Worm (Caenorhabditis elegans) whole organism, L4 larva: ENCODE data around the gene R02F11.9.
A peak's percentile ranks its signal among the peaks of the same experiment; 100 is the strongest.

Experiments
- F37D6.2 ChIP-seq: sonication (generic microtip); optimal IDR thresholded peaks from 2 replicates; lab custom pipeline; 2016; ENCODE audit warnings: mild to moderate bottlenecking, missing genetic modification characterization, missing compliant biosample characterization
- F44E2.7 ChIP-seq: fragments of 200-800 bp; sonication (Bioruptor generic); IDR thresholded peaks from 2 replicates; pipeline ENCODE4 v2.1.2; 2022; ENCODE audit warnings: missing genetic modification characterization, missing compliant biosample characterization
- T20F7.1 ChIP-seq: fragments of 200-800 bp; sonication (Bioruptor generic); optimal IDR thresholded peaks from 2 replicates; lab custom pipeline; 2018; ENCODE audit warnings: mild to moderate bottlenecking, missing genetic modification characterization, missing compliant biosample characterization
- T26A8.4 ChIP-seq: fragments of 200-800 bp; sonication (Bioruptor generic); IDR thresholded peaks from 2 replicates; pipeline ENCODE4 v1.3.6; 2022; ENCODE audit warnings: missing genetic modification characterization, missing compliant biosample characterization
- Y105C5A.15 ChIP-seq: fragments of 200-800 bp; sonication (Bioruptor generic); IDR thresholded peaks from 2 replicates; pipeline ENCODE4 v1.3.6; 2022; ENCODE audit warnings: missing genetic modification characterization, missing compliant biosample characterization
- ZK546.5 ChIP-seq, 2 experiments: sonication (generic microtip); optimal IDR thresholded peaks; 2 replicates each; lab custom pipeline; 2017; ENCODE audit warnings: missing biosample characterization in 2 of 2, missing genetic modification characterization in 2 of 2
- aha-1 ChIP-seq: fragments of 150-350 bp; peaks from one replicate; lab custom pipeline; 2014; ENCODE audit warnings: missing biosample characterization, missing genetic modification characterization
- ama-1 ChIP-seq: fragments of 150-350 bp; optimal IDR thresholded peaks from 2 replicates; lab custom pipeline; 2014; ENCODE audit warnings: inconsistent platforms, mixed read lengths
- ceh-28 ChIP-seq: fragments of 150-350 bp; optimal IDR thresholded peaks from 2 replicates; lab custom pipeline; 2014; ENCODE audit warnings: missing biosample characterization, missing genetic modification reagents, missing genetic modification characterization
- ceh-32 ChIP-seq: sonication (generic microtip); optimal IDR thresholded peaks from 2 replicates; lab custom pipeline; 2016; ENCODE audit warnings: mild to moderate bottlenecking, missing genetic modification characterization, missing compliant biosample characterization; ENCODE audit not compliant: poor library complexity
- ceh-62 ChIP-seq: sonication (generic microtip); optimal IDR thresholded peaks from 2 replicates; lab custom pipeline; 2017; ENCODE audit warnings: missing biosample characterization, missing genetic modification characterization
- ceh-82 ChIP-seq: sonication (generic microtip); optimal IDR thresholded peaks from 2 replicates; lab custom pipeline; 2017; ENCODE audit warnings: missing biosample characterization, missing genetic modification characterization
- dmd-6 ChIP-seq: fragments of 200-800 bp; sonication (Bioruptor generic); IDR thresholded peaks from 2 replicates; pipeline ENCODE4 v1.3.6; 2022; ENCODE audit warnings: missing genetic modification reagents, missing genetic modification characterization, missing compliant biosample characterization
- hlh-11 ChIP-seq: fragments of 200-800 bp; sonication (Bioruptor generic); optimal IDR thresholded peaks from 2 replicates; lab custom pipeline; 2018; ENCODE audit warnings: mild to moderate bottlenecking, missing genetic modification characterization, missing compliant biosample characterization
- hmg-1.1 ChIP-seq: fragments of 200-800 bp; sonication (Bioruptor generic); IDR thresholded peaks from 2 replicates; pipeline ENCODE4 v1.3.6; 2022; ENCODE audit warnings: missing genetic modification reagents, missing genetic modification characterization, missing compliant biosample characterization
- jun-1 ChIP-seq: fragments of 150-350 bp; optimal IDR thresholded peaks from 2 replicates; lab custom pipeline; 2014; ENCODE audit warnings: missing biosample characterization, missing genetic modification reagents, missing genetic modification characterization
- lin-13 ChIP-seq: fragments of 150-350 bp; optimal IDR thresholded peaks from 2 replicates; lab custom pipeline; 2014; ENCODE audit warnings: missing biosample characterization, missing genetic modification reagents, missing genetic modification characterization
- lin-29 ChIP-seq: fragments of 200-800 bp; sonication (Bioruptor generic); IDR thresholded peaks from 2 replicates; pipeline ENCODE4 v1.3.6; 2022; ENCODE audit warnings: missing genetic modification reagents, missing genetic modification characterization, missing compliant biosample characterization
- lin-38 ChIP-seq: fragments of 200-800 bp; sonication (Bioruptor generic); IDR thresholded peaks from 2 replicates; pipeline ENCODE4 v1.3.6; 2022; ENCODE audit warnings: missing genetic modification reagents, missing genetic modification characterization, missing compliant biosample characterization
- lir-3 ChIP-seq: sonication (generic microtip); optimal IDR thresholded peaks from 2 replicates; lab custom pipeline; 2016; ENCODE audit warnings: mild to moderate bottlenecking, missing genetic modification characterization, missing compliant biosample characterization
- mes-2 ChIP-seq: sonication (generic microtip); optimal IDR thresholded peaks from 2 replicates; lab custom pipeline; 2016; ENCODE audit warnings: missing genotype, mild to moderate bottlenecking, missing genetic modification characterization, missing compliant biosample characterization; ENCODE audit not compliant: poor library complexity, severe bottlenecking
- mxl-2 ChIP-seq: fragments of 200-800 bp; sonication (Bioruptor generic); conservative IDR thresholded peaks from 2 replicates; pipeline ENCODE4 v1.3.6; 2022; ENCODE audit warnings: missing genetic modification reagents, missing genetic modification characterization, missing compliant biosample characterization
- nhr-111 ChIP-seq: fragments of 200-800 bp; sonication (Bioruptor generic); optimal IDR thresholded peaks from 2 replicates; lab custom pipeline; 2018; ENCODE audit warnings: mild to moderate bottlenecking, missing genetic modification characterization, missing compliant biosample characterization
- nhr-237 ChIP-seq: sonication (generic microtip); optimal IDR thresholded peaks from 2 replicates; lab custom pipeline; 2017; ENCODE audit warnings: missing biosample characterization, missing genetic modification characterization
- nhr-48 ChIP-seq: sonication (generic microtip); optimal IDR thresholded peaks from 2 replicates; lab custom pipeline; 2016; ENCODE audit warnings: mild to moderate bottlenecking, missing genetic modification characterization, missing compliant biosample characterization
- nhr-6 ChIP-seq: fragments of 150-350 bp; optimal IDR thresholded peaks from 2 replicates; lab custom pipeline; 2014; ENCODE audit warnings: missing biosample characterization, missing genetic modification characterization
- pha-4 ChIP-seq, 2 experiments: fragments of 150-350 bp in 1 of 2; fragments of 200-800 bp in 1 of 2; sonication (Bioruptor generic) in 1 of 2; IDR thresholded peaks in 1 of 2; optimal IDR thresholded peaks in 1 of 2; 2 replicates each; pipeline versions ENCODE4 v1.3.6 to Lab custom; 2014 to 2022; ENCODE audit warnings: missing genetic modification characterization in 2 of 2, missing genetic modification reagents in 2 of 2, missing biosample characterization in 1 of 2, missing compliant biosample characterization in 1 of 2
- pqm-1 ChIP-seq: sonication (generic microtip); optimal IDR thresholded peaks from 2 replicates; lab custom pipeline; 2017; ENCODE audit warnings: missing biosample characterization, missing genetic modification characterization
- rbr-2 ChIP-seq: sonication (generic microtip); optimal IDR thresholded peaks from 2 replicates; lab custom pipeline; 2016; ENCODE audit warnings: missing genotype, missing genetic modification characterization, missing compliant biosample characterization
- skn-1 ChIP-seq: fragments of 150-350 bp; optimal IDR thresholded peaks from 2 replicates; lab custom pipeline; 2014; ENCODE audit warnings: missing biosample characterization, missing genetic modification characterization
- snpc-1.2 ChIP-seq: fragments of 200-800 bp; sonication (Bioruptor generic); IDR thresholded peaks from 2 replicates; pipeline ENCODE4 v1.3.6; 2022; ENCODE audit warnings: missing genetic modification reagents, missing genetic modification characterization, missing compliant biosample characterization
- snpc-4 ChIP-seq: fragments of 150-350 bp; optimal IDR thresholded peaks from 2 replicates; lab custom pipeline; 2014; ENCODE audit warnings: missing biosample characterization, missing genetic modification characterization
- tag-97 ChIP-seq: fragments of 200-800 bp; sonication (Bioruptor generic); IDR thresholded peaks from 2 replicates; pipeline ENCODE4 v1.3.6; 2022; ENCODE audit warnings: missing genetic modification characterization, missing compliant biosample characterization
- vab-7 ChIP-seq: fragments of 200-800 bp; sonication (Bioruptor generic); IDR thresholded peaks from 2 replicates; pipeline ENCODE4 v1.3.6; 2022; ENCODE audit warnings: missing genetic modification reagents, missing genetic modification characterization, missing compliant biosample characterization
- zfp-2 ChIP-seq: sonication (generic microtip); optimal IDR thresholded peaks from 2 replicates; lab custom pipeline; 2016; ENCODE audit warnings: mild to moderate bottlenecking, missing genetic modification characterization, missing compliant biosample characterization

Gene R02F11.9

DNA sequence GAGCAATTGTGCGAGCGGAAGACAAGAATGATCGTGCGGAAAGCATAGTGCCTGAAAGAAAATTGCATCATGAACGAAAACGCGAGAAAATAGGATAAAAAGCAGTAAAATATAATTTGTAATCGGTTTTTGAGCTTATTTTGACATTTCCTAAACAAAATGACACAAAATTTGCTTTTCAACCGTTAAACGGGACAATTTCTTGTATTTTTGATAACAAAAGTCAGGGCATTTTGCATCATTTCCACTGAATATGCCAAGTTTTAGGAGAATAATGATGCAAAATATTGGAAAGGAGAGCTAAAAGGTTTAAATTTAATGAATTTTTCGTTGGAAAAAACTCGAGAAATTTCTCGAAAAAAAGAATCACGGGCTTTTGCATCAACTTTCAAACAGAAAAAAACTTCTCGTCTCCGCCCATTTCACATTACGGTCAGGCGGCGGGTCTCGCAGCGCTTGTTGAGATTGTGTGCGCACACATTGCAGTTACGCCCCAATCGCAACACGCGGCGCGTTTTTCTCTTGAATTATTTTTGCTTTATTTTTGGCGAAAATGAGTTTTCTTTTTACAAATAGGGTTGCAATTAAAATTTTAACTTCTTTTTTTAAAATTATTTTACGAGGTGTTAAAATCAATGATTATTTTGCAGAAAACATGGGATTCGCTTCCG, 39.6 kb downstream of the R02F11.9 start, which contains the start of the genes hsp-6 and C37H5.5 (continued):
- peak; percentile 68 for TF ChIP-seq T26A8.4 (GFP tag; lab: Robert Waterston, UW)
- no peak for TF ChIP-seq skn-1 (tag; lab: Kevin White, UChicago)
- TF ChIP-seq F44E2.7: no peak
- TF ChIP-seq ceh-82 (tag; lab: Kevin White, UChicago): no peak
- no peak for TF ChIP-seq pqm-1
- TF ChIP-seq nhr-48: peak; percentile 50
- TF ChIP-seq vab-7 (GFP tag; lab: Robert Waterston, UW): 0 out of 2 replicates have a peak, but pooled peaks have one; percentile 36
- peak; percentile 69 for TF ChIP-seq dmd-6 (GFP tag; lab: Robert Waterston, UW)
- TF ChIP-seq lin-29 (GFP tag; lab: Robert Waterston, UW): no peak
- 0 out of 2 replicates have a peak, but pooled peaks have one; percentile 64 for TF ChIP-seq Y105C5A.15 (GFP tag; lab: Robert Waterston, UW)
- peak; percentile 76 for TF ChIP-seq hmg-1.1 (GFP tag; lab: Robert Waterston, UW)
- no peak for TF ChIP-seq nhr-237 (tag; lab: Kevin White, UChicago)
- peak; percentile 75 for TF ChIP-seq rbr-2 (tag; lab: Kevin White, UChicago)
- TF ChIP-seq jun-1: no peak
- TF ChIP-seq ceh-32: no peak
- peak; percentile 87 for TF ChIP-seq hlh-11 (tag; lab: Kevin White, UChicago)
- peak; percentile 70 for TF ChIP-seq pha-4 (GFP tag; IDR thresholded peaks at IDR 0.05; lab: Robert Waterston, UW)
- no peak for TF ChIP-seq pha-4 (tag; optimal IDR thresholded peaks at IDR 0.05; lab: Kevin White, UChicago)
- TF ChIP-seq ama-1 (lab: Kevin White, UChicago): peak; percentile 26
- TF ChIP-seq ceh-62: no peak
- no peak for TF ChIP-seq snpc-4 (tag; lab: Kevin White, UChicago)
- TF ChIP-seq lin-13 (GFP tag; lab: Kevin White, UChicago): peak; percentile 86

DNA sequence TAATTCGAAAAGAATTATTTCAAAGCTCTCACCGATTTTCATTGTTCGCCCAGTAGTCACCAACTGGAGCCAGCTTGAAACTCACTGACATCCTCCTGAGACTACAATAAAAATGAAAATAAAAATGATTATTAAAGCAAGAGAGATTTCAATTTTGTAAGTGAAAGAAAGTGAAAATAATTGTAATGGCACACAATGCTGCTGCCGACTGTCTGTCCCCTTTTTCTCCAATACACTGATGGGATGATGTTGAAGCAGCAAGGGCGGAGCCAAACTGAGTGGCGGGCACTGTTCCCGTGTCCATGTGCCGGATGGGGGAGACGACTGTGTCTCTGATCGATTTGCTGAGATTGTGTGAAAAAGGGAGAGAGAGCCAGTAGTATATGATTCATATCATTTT, 47.0 kb downstream of the R02F11.9 start, which contains the start of gene C37H5.14:
TSS of gene C37H5.14 (minus strand) at position 101 of the 400 bp plus-strand sequence.
- TF ChIP-seq F37D6.2 (tag; lab: Kevin White, UChicago): no peak
- TF ChIP-seq tag-97: no peak
- no peak for TF ChIP-seq zfp-2
- no peak for TF ChIP-seq lir-3 (tag; lab: Kevin White, UChicago)
- TF ChIP-seq ZK546.5 (tag; optimal IDR thresholded peaks at IDR 0.05; lab: Kevin White, UChicago): no peak
- no peak for TF ChIP-seq T20F7.1
- TF ChIP-seq aha-1 (tag; lab: Kevin White, UChicago): no peak
- no peak for TF ChIP-seq ceh-28 (tag; lab: Kevin White, UChicago)
- TF ChIP-seq ceh-32: no peak
- no peak for TF ChIP-seq mxl-2 (GFP tag; lab: Robert Waterston, UW)
- no peak for TF ChIP-seq nhr-111
- TF ChIP-seq nhr-6 (tag; lab: Kevin White, UChicago): no peak
- no peak for TF ChIP-seq mes-2
- TF ChIP-seq lin-38: no peak
- TF ChIP-seq snpc-1.2 (GFP tag; lab: Robert Waterston, UW): no peak
- TF ChIP-seq, all 104 proteins: peak for 0
